Worm (Caenorhabditis elegans) whole organism, L4 larva: Measurements from ENCODE around the gene Y57G11C.8.

Experiments
- D1046.2 ChIP-seq: fragments of 200-800 bp; sonication (Bioruptor generic); IDR thresholded peaks from 2 replicates; pipeline ENCODE4 v1.3.6; 2022; ENCODE audit warnings: missing genetic modification characterization, missing compliant biosample characterization
- F10B5.3 ChIP-seq: sonication (generic microtip); optimal IDR thresholded peaks from 2 replicates; lab custom pipeline; 2016; ENCODE audit warnings: mild to moderate bottlenecking, missing genetic modification characterization, missing compliant biosample characterization
- F44E2.7 ChIP-seq: fragments of 200-800 bp; sonication (Bioruptor generic); IDR thresholded peaks from 2 replicates; pipeline ENCODE4 v2.1.2; 2022; ENCODE audit warnings: missing genetic modification characterization, missing compliant biosample characterization
- F49E8.2 ChIP-seq: sonication (generic microtip); optimal IDR thresholded peaks from 2 replicates; lab custom pipeline; 2016; ENCODE audit warnings: missing compliant biosample characterization, mild to moderate bottlenecking, missing genetic modification characterization, borderline replicate concordance
- Y5F2A.4 ChIP-seq: fragments of 200-800 bp; sonication (Bioruptor generic); optimal IDR thresholded peaks from 2 replicates; lab custom pipeline; 2018; ENCODE audit warnings: mild to moderate bottlenecking, missing genetic modification characterization, missing compliant biosample characterization
- Y75B8A.6 ChIP-seq: fragments of 200-800 bp; sonication (Bioruptor generic); IDR thresholded peaks from 2 replicates; pipeline ENCODE4 v1.3.6; 2022; ENCODE audit warnings: missing genetic modification reagents, missing genetic modification characterization, missing compliant biosample characterization
- ZK546.5 ChIP-seq, 2 experiments: sonication (generic microtip); optimal IDR thresholded peaks; 2 replicates each; lab custom pipeline; 2017; ENCODE audit warnings: missing biosample characterization in 2 of 2, missing genetic modification characterization in 2 of 2
- ceh-32 ChIP-seq: sonication (generic microtip); optimal IDR thresholded peaks from 2 replicates; lab custom pipeline; 2016; ENCODE audit warnings: mild to moderate bottlenecking, missing genetic modification characterization, missing compliant biosample characterization; ENCODE audit not compliant: poor library complexity
- ceh-44 ChIP-seq: fragments of 200-800 bp; sonication (Bioruptor generic); IDR thresholded peaks from 2 replicates; pipeline ENCODE4 v1.3.6; 2022; ENCODE audit warnings: missing genetic modification reagents, missing genetic modification characterization, missing compliant biosample characterization
- cey-2 ChIP-seq: sonication (generic microtip); optimal IDR thresholded peaks from 3 replicates; lab custom pipeline; 2017; ENCODE audit warnings: missing genetic modification characterization, mild to moderate bottlenecking, missing compliant biosample characterization, antibody characterized with exemption, borderline replicate concordance; ENCODE audit not compliant: insufficient read depth
- daf-12 ChIP-seq: fragments of 150-350 bp; optimal IDR thresholded peaks from 2 replicates; lab custom pipeline; 2014; ENCODE audit warnings: missing biosample characterization, missing genetic modification reagents, missing genetic modification characterization
- daf-19 ChIP-seq: fragments of 200-800 bp; sonication (Bioruptor generic); conservative IDR thresholded peaks from 2 replicates; pipeline ENCODE4 v1.3.6; 2022; ENCODE audit warnings: missing genetic modification characterization, missing compliant biosample characterization
- duxl-1 ChIP-seq: sonication (generic microtip); optimal IDR thresholded peaks from 2 replicates; lab custom pipeline; 2016; ENCODE audit warnings: mild to moderate bottlenecking, missing genetic modification characterization, moderate library complexity, missing compliant biosample characterization; ENCODE audit not compliant: poor library complexity
- egl-27 ChIP-seq: sonication (generic microtip); optimal IDR thresholded peaks from 3 replicates; lab custom pipeline; 2017; ENCODE audit warnings: missing biosample characterization, missing genetic modification reagents, missing genetic modification characterization
- fkh-10 ChIP-seq: fragments of 150-350 bp; optimal IDR thresholded peaks from 2 replicates; lab custom pipeline; 2014; ENCODE audit warnings: missing biosample characterization, missing genetic modification reagents, missing genetic modification characterization
- fos-1 ChIP-seq: fragments of 150-350 bp; optimal IDR thresholded peaks from 2 replicates; lab custom pipeline; 2014; ENCODE audit warnings: missing biosample characterization, missing genetic modification characterization
- hmg-1.1 ChIP-seq: fragments of 200-800 bp; sonication (Bioruptor generic); IDR thresholded peaks from 2 replicates; pipeline ENCODE4 v1.3.6; 2022; ENCODE audit warnings: missing genetic modification reagents, missing genetic modification characterization, missing compliant biosample characterization
- lim-7 ChIP-seq: fragments of 200-800 bp; sonication (Bioruptor generic); IDR thresholded peaks from 2 replicates; pipeline ENCODE4 v1.3.6; 2022; ENCODE audit warnings: missing genetic modification characterization, missing compliant biosample characterization
- lin-13 ChIP-seq: fragments of 150-350 bp; optimal IDR thresholded peaks from 2 replicates; lab custom pipeline; 2014; ENCODE audit warnings: missing biosample characterization, missing genetic modification reagents, missing genetic modification characterization
- lir-3 ChIP-seq: sonication (generic microtip); optimal IDR thresholded peaks from 2 replicates; lab custom pipeline; 2016; ENCODE audit warnings: mild to moderate bottlenecking, missing genetic modification characterization, missing compliant biosample characterization
- madf-5 ChIP-seq, 2 experiments: fragments of 200-800 bp; sonication (Bioruptor generic); IDR thresholded peaks; 2 replicates each; pipeline ENCODE4 v1.3.6; 2022; ENCODE audit warnings: missing compliant biosample characterization in 2 of 2, missing genetic modification characterization in 2 of 2
- mdl-1 ChIP-seq, 2 experiments: fragments of 150-350 bp in 1 of 2; sonication (generic microtip) in 1 of 2; optimal IDR thresholded peaks; 2 replicates each; lab custom pipeline; 2014 to 2017; ENCODE audit warnings: missing biosample characterization in 2 of 2, missing genetic modification characterization in 2 of 2
- mdt-29 ChIP-seq: fragments of 200-800 bp; sonication (Bioruptor generic); IDR thresholded peaks from 2 replicates; pipeline ENCODE4 v1.3.6; 2022; ENCODE audit warnings: missing genetic modification reagents, missing genetic modification characterization, missing compliant biosample characterization
- mxl-2 ChIP-seq: fragments of 200-800 bp; sonication (Bioruptor generic); conservative IDR thresholded peaks from 2 replicates; pipeline ENCODE4 v1.3.6; 2022; ENCODE audit warnings: missing genetic modification reagents, missing genetic modification characterization, missing compliant biosample characterization
- nhr-10 ChIP-seq: fragments of 150-350 bp; optimal IDR thresholded peaks from 2 replicates; lab custom pipeline; 2014; ENCODE audit warnings: missing biosample characterization, missing genetic modification characterization
- nhr-102 ChIP-seq: sonication (generic microtip); optimal IDR thresholded peaks from 2 replicates; lab custom pipeline; 2016; ENCODE audit warnings: mild to moderate bottlenecking, missing genetic modification characterization, moderate library complexity, missing compliant biosample characterization
- nhr-11 ChIP-seq: fragments of 150-350 bp; optimal IDR thresholded peaks from 2 replicates; lab custom pipeline; 2014; ENCODE audit warnings: missing biosample characterization, missing genetic modification characterization
- nhr-237 ChIP-seq: sonication (generic microtip); optimal IDR thresholded peaks from 2 replicates; lab custom pipeline; 2017; ENCODE audit warnings: missing biosample characterization, missing genetic modification characterization
- nhr-25 ChIP-seq: sonication (generic microtip); optimal IDR thresholded peaks from 2 replicates; lab custom pipeline; 2017; ENCODE audit warnings: missing genetic modification characterization, mild to moderate bottlenecking, missing compliant biosample characterization, antibody characterized with exemption, moderate library complexity, borderline replicate concordance; ENCODE audit not compliant: insufficient read depth
- nhr-42 ChIP-seq: fragments of 200-800 bp; sonication (Bioruptor generic); IDR thresholded peaks from 2 replicates; pipeline ENCODE4 v1.3.6; 2022; ENCODE audit warnings: missing genetic modification characterization, missing compliant biosample characterization
- nhr-48 ChIP-seq: sonication (generic microtip); optimal IDR thresholded peaks from 2 replicates; lab custom pipeline; 2016; ENCODE audit warnings: mild to moderate bottlenecking, missing genetic modification characterization, missing compliant biosample characterization
- nhr-6 ChIP-seq: fragments of 150-350 bp; optimal IDR thresholded peaks from 2 replicates; lab custom pipeline; 2014; ENCODE audit warnings: missing biosample characterization, missing genetic modification characterization
- nhr-76 ChIP-seq: fragments of 150-350 bp; optimal IDR thresholded peaks from 2 replicates; lab custom pipeline; 2014; ENCODE audit warnings: missing biosample characterization, missing genetic modification characterization
- rbr-2 ChIP-seq: sonication (generic microtip); optimal IDR thresholded peaks from 2 replicates; lab custom pipeline; 2016; ENCODE audit warnings: missing genotype, missing genetic modification characterization, missing compliant biosample characterization
- snpc-1.2 ChIP-seq: fragments of 200-800 bp; sonication (Bioruptor generic); IDR thresholded peaks from 2 replicates; pipeline ENCODE4 v1.3.6; 2022; ENCODE audit warnings: missing genetic modification reagents, missing genetic modification characterization, missing compliant biosample characterization
- spr-3 ChIP-seq: fragments of 200-800 bp; sonication (Bioruptor generic); optimal IDR thresholded peaks from 2 replicates; lab custom pipeline; 2018; ENCODE audit warnings: mild to moderate bottlenecking, missing genetic modification characterization, missing compliant biosample characterization
- tag-97 ChIP-seq: fragments of 200-800 bp; sonication (Bioruptor generic); IDR thresholded peaks from 2 replicates; pipeline ENCODE4 v1.3.6; 2022; ENCODE audit warnings: missing genetic modification characterization, missing compliant biosample characterization
- unc-39 ChIP-seq: sonication (generic microtip); optimal IDR thresholded peaks from 2 replicates; lab custom pipeline; 2017; ENCODE audit warnings: missing biosample characterization, missing genetic modification characterization
- vab-7 ChIP-seq: fragments of 200-800 bp; sonication (Bioruptor generic); IDR thresholded peaks from 2 replicates; pipeline ENCODE4 v1.3.6; 2022; ENCODE audit warnings: missing genetic modification reagents, missing genetic modification characterization, missing compliant biosample characterization
- zip-2 ChIP-seq: fragments of 150-350 bp; optimal IDR thresholded peaks from 2 replicates; lab custom pipeline; 2014; ENCODE audit warnings: missing biosample characterization, missing genetic modification characterization
- ztf-11 ChIP-seq: fragments of 150-350 bp; optimal IDR thresholded peaks from 2 replicates; lab custom pipeline; 2014; ENCODE audit warnings: missing biosample characterization, missing genetic modification characterization

Gene Y57G11C.8

ce11 chrIV:14793900-14794624 lies 12.4 kb downstream of the Y57G11C.8 start (continued):
- TF ChIP-seq zip-2 (tag; lab: Kevin White, UChicago) (no peak), fkh-10 (no peak), nhr-237 (tag; lab: Kevin White, UChicago) (no peak), fos-1 (tag; lab: Kevin White, UChicago) (no peak), nhr-102 (peak; percentile 36), lin-13 (GFP tag; lab: Kevin White, UChicago) (no peak), egl-27 (tag; lab: Kevin White, UChicago) (no peak), hmg-1.1 (GFP tag; lab: Robert Waterston, UW) (peak; percentile 62; the same call in 1 of the 2 replicates), F10B5.3 (tag; lab: Kevin White, UChicago) (no peak), nhr-6 (tag; lab: Kevin White, UChicago) (peak; percentile 57), Y5F2A.4 (GFP tag; lab: Kevin White, UChicago) (no peak), ceh-44 (GFP tag; lab: Robert Waterston, UW) (no peak), daf-19 (GFP tag; lab: Robert Waterston, UW) (no peak), nhr-42 (GFP tag; lab: Robert Waterston, UW) (no peak), mxl-2 (no peak), F44E2.7 (GFP tag; lab: Robert Waterston, UW) (no peak), nhr-25 (tag; lab: Kevin White, UChicago) (peak; percentile 82), Y75B8A.6 (GFP tag; lab: Robert Waterston, UW) (no peak), ztf-11 (no peak), rbr-2 (peak; percentile 60), spr-3 (GFP tag; lab: Kevin White, UChicago) (no peak), duxl-1 (peak; percentile 18), lir-3 (tag; lab: Kevin White, UChicago) (no peak), ceh-32 (tag; lab: Kevin White, UChicago) (no peak), snpc-1.2 (GFP tag; lab: Robert Waterston, UW) (no peak), D1046.2 (no peak), tag-97 (GFP tag; lab: Robert Waterston, UW) (no peak), unc-39 (tag; lab: Kevin White, UChicago) (no peak), nhr-10 (tag; lab: Kevin White, UChicago) (no peak), nhr-11 (peak; percentile 22), mdt-29 (GFP tag; lab: Robert Waterston, UW) (no peak), ZK546.5 (tag; optimal IDR thresholded peaks at IDR 0.05; lab: Kevin White, UChicago) (no peak), mdl-1 (tag; optimal IDR thresholded peaks at IDR 0.05; lab: Kevin White, UChicago) (peak; percentile 61 to 88), cey-2 (no peak), nhr-48 (tag; lab: Kevin White, UChicago) (peak; percentile 20), F49E8.2 (tag; lab: Kevin White, UChicago) (no peak), nhr-76 (tag; lab: Kevin White, UChicago) (no peak), vab-7 (GFP tag; lab: Robert Waterston, UW) (peak; percentile 33; the same call in 1 of the 2 replicates), daf-12 (tag; lab: Kevin White, UChicago) (no peak), lim-7 (GFP tag; lab: Robert Waterston, UW) (no peak), madf-5 (GFP tag; IDR thresholded peaks at IDR 0.05; lab: Robert Waterston, UW) (no peak)
- TF ChIP-seq, all 104 proteins: peak for 38
